Fruit fly (Drosophila melanogaster): ENCODE measurements around the gene CG10920.

Gene CG10920

DNA sequence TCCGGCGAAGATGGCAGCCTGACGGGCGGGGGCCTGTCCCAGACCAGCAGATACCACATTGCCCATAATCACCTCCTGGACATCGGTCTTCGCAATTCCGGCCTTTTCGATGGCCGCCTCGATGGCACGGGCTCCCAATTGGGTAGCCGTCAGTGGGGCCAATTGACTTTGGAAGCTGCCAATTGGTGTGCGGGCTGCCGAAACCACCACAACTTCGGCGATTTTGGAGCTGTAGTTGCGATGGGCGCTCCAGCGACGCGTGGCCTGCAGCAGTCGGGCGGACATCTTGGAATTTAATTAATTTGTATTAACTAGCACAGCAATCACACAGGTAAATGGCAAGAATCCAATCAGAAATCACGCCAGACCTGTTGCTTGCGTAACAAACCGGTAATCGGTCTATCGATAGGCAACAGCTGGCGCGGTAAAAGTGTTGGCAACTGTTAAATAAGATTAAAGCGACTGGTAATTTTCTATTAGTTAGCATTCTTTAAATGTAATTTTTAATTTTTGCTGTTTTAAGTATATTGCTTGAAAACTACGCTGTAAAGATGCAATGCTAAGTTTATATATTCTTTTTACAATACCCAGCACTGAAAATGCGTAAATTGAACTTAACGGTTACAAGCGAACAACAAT, 34.5 kb upstream of the CG10920 start, which contains the start of gene Acat1 (continued):
- TF ChIP-seq bbx (GFP tag; IDR thresholded peaks at IDR 0.05; ENCODE audit: partially characterized antibody) (0 out of 2 replicates have a peak, but pooled peaks have one; percentile 14), CG4730 (GFP tag; IDR thresholded peaks at IDR 0.05) (peak; percentile 36; the same call in 1 of the 2 replicates), nom (GFP tag; optimal IDR thresholded peaks at IDR 0.05) (peak; percentile 19), vnd (GFP tag; IDR thresholded peaks at IDR 0.05; ENCODE audit: partially characterized antibody) (no peak), CG7372 (GFP tag; IDR thresholded peaks at IDR 0.05) (peak; percentile 34; the same call in 1 of the 2 replicates), da (GFP tag; optimal IDR thresholded peaks at IDR 0.05) (no peak), CG6654 (GFP tag; optimal IDR thresholded peaks at IDR 0.05) (no peak), pho (GFP tag; optimal IDR thresholded peaks at IDR 0.05) (peak; percentile 40), Scr (GFP tag; IDR thresholded peaks at IDR 0.05; ENCODE audit: partially characterized antibody) (peak; percentile 51), trh (GFP tag; optimal IDR thresholded peaks at IDR 0.05) (no peak), Med (GFP tag) (peak; percentile 94), YL-1 (GFP tag; optimal IDR thresholded peaks at IDR 0.05) (peak; percentile 65), CG8290 (GFP tag; optimal IDR thresholded peaks at IDR 0.05) (no peak), CG8290 (tag; optimal IDR thresholded peaks at IDR 0.05) (no peak), pzg (GFP tag; optimal IDR thresholded peaks at IDR 0.05) (peak; percentile 50), Ptx1 (GFP tag; IDR thresholded peaks at IDR 0.05) (peak; percentile 72), CG15696 (tag; optimal IDR thresholded peaks at IDR 0.05) (no peak), PHDP (tag; optimal IDR thresholded peaks at IDR 0.05) (peak; percentile 61), chif (GFP tag; optimal IDR thresholded peaks at IDR 0.05) (peak; percentile 8 to 38), CG14710 (tag; optimal IDR thresholded peaks at IDR 0.05) (peak; percentile 53), CG4707 (GFP tag; optimal IDR thresholded peaks at IDR 0.05) (no peak), Jarid2 (GFP tag; optimal IDR thresholded peaks at IDR 0.05) (peak; percentile 12), CG3726 (GFP tag; IDR thresholded peaks at IDR 0.05) (no peak), CG5953 (GFP tag; IDR thresholded peaks at IDR 0.05) (0 out of 2 replicates have a peak, but pooled peaks have one; percentile 40), tx (GFP tag; optimal IDR thresholded peaks at IDR 0.05) (peak; percentile 44), CG12744 (GFP tag; optimal IDR thresholded peaks at IDR 0.05) (peak; percentile 28), corto (GFP tag; optimal IDR thresholded peaks at IDR 0.05) (peak; percentile 49), gsb (GFP tag; IDR thresholded peaks at IDR 0.05) (no peak), tin (GFP tag; optimal IDR thresholded peaks at IDR 0.05) (peak; percentile 49), Six4 (GFP tag; optimal IDR thresholded peaks at IDR 0.05) (peak; percentile 15), NfI (GFP tag; optimal IDR thresholded peaks at IDR 0.05) (peak; percentile 48), jumu (GFP tag; optimal IDR thresholded peaks at IDR 0.05) (peak; percentile 46), lilli (GFP tag; optimal IDR thresholded peaks at IDR 0.05) (peak; percentile 80), HmgD (GFP tag; optimal IDR thresholded peaks at IDR 0.05) (peak; percentile 29), row (GFP tag; IDR thresholded peaks at IDR 0.05) (peak; percentile 43; the same call in 1 of the 3 replicates), insv (GFP tag; optimal IDR thresholded peaks at IDR 0.05) (peak; percentile 56 to 94), HLH4C (GFP tag; IDR thresholded peaks at IDR 0.05; ENCODE audit: partially characterized antibody) (0 out of 3 replicates have a peak, but pooled peaks have one; percentile 42), CkIIα-i1 (GFP tag; IDR thresholded peaks at IDR 0.05) (no peak), CG11093 (GFP tag; IDR thresholded peaks at IDR 0.05) (no peak), CG9215 (GFP tag; IDR thresholded peaks at IDR 0.05) (0 out of 2 replicates have a peak, but pooled peaks have one; percentile 13), klu (GFP tag; IDR thresholded peaks at IDR 0.05) (peak; percentile 32; the same call in 1 of the 2 replicates), Hand (GFP tag; optimal IDR thresholded peaks at IDR 0.05) (no peak), CG12071 (GFP tag; optimal IDR thresholded peaks at IDR 0.05) (no peak), CG10979 (tag; optimal IDR thresholded peaks at IDR 0.05) (peak; percentile 39), CG12299 (tag; optimal IDR thresholded peaks at IDR 0.05) (peak; percentile 8), aop (GFP tag; IDR thresholded peaks at IDR 0.05) (no peak), inv (GFP tag; IDR thresholded peaks at IDR 0.05; ENCODE audit: partially characterized antibody) (peak; percentile 25; the same call in 1 of the 2 replicates), Blimp-1 (GFP tag; optimal IDR thresholded peaks at IDR 0.05) (peak; percentile 64), so (GFP tag; IDR thresholded peaks at IDR 0.05) (0 out of 3 replicates have a peak, but pooled peaks have one; percentile 12)
